Worm (Caenorhabditis elegans) whole organism, L2 larva: Measurements from ENCODE around the gene best-7.

Experiments
- C34F6.9 ChIP-seq: fragments of 150-350 bp; optimal IDR thresholded peaks from 2 replicates; lab custom pipeline; 2014; ENCODE audit warnings: missing biosample characterization, missing genetic modification characterization
- F13H6.1 ChIP-seq: sonication (generic microtip); optimal IDR thresholded peaks from 2 replicates; lab custom pipeline; 2016; ENCODE audit warnings: missing genetic modification characterization, missing compliant biosample characterization
- Y55F3AM.14 ChIP-seq: fragments of 200-800 bp; sonication (Bioruptor generic); optimal IDR thresholded peaks from 2 replicates; lab custom pipeline; 2018; ENCODE audit warnings: mild to moderate bottlenecking, missing genetic modification characterization, missing compliant biosample characterization
- ZK546.5 ChIP-seq: sonication (generic microtip); optimal IDR thresholded peaks from 2 replicates; lab custom pipeline; 2017; ENCODE audit warnings: missing biosample characterization, missing genetic modification characterization
- aly-2 ChIP-seq: fragments of 150-350 bp; optimal IDR thresholded peaks from 2 replicates; lab custom pipeline; 2014; ENCODE audit warnings: missing biosample characterization, missing genetic modification characterization
- blmp-1 ChIP-seq: sonication (generic microtip); optimal IDR thresholded peaks from 2 replicates; lab custom pipeline; 2017; ENCODE audit warnings: missing genetic modification characterization, mild to moderate bottlenecking, missing compliant biosample characterization, antibody characterized with exemption, moderate library complexity; ENCODE audit not compliant: insufficient read depth
- ceh-16 ChIP-seq: fragments of 150-350 bp; optimal IDR thresholded peaks from 2 replicates; lab custom pipeline; 2014; ENCODE audit warnings: missing biosample characterization, missing genetic modification characterization
- ceh-82 ChIP-seq: fragments of 150-350 bp; optimal IDR thresholded peaks from 2 replicates; lab custom pipeline; 2014; ENCODE audit warnings: missing biosample characterization, missing genetic modification characterization
- crh-2 ChIP-seq: sonication (generic microtip); optimal IDR thresholded peaks from 2 replicates; lab custom pipeline; 2017; ENCODE audit warnings: missing biosample characterization, missing genetic modification characterization
- dmd-4 ChIP-seq: sonication (generic microtip); optimal IDR thresholded peaks from 2 replicates; lab custom pipeline; 2017; ENCODE audit warnings: missing biosample characterization, missing genetic modification characterization
- egl-27 ChIP-seq: sonication (generic microtip); optimal IDR thresholded peaks from 3 replicates; lab custom pipeline; 2017; ENCODE audit warnings: missing biosample characterization, missing genetic modification reagents, missing genetic modification characterization
- elt-1 ChIP-seq: fragments of 150-350 bp; optimal IDR thresholded peaks from 2 replicates; lab custom pipeline; 2014; ENCODE audit warnings: missing biosample characterization, missing genetic modification characterization
- elt-3 ChIP-seq: sonication (generic microtip); optimal IDR thresholded peaks from 2 replicates; lab custom pipeline; 2017; ENCODE audit warnings: missing biosample characterization, missing genetic modification characterization
- fos-1 ChIP-seq: fragments of 150-350 bp; optimal IDR thresholded peaks from 2 replicates; lab custom pipeline; 2014; ENCODE audit warnings: missing biosample characterization, missing genetic modification characterization
- gmeb-1 ChIP-seq: fragments of 150-350 bp; optimal IDR thresholded peaks from 2 replicates; lab custom pipeline; 2014; ENCODE audit warnings: missing biosample characterization, missing genetic modification characterization
- lin-11 ChIP-seq: fragments of 150-350 bp; sonication (generic microtip); optimal IDR thresholded peaks from 2 replicates; lab custom pipeline; 2014; ENCODE audit warnings: missing biosample characterization, missing genetic modification characterization, inconsistent platforms, mixed read lengths
- lin-13 ChIP-seq: fragments of 150-350 bp; optimal IDR thresholded peaks from 2 replicates; lab custom pipeline; 2014; ENCODE audit warnings: missing biosample characterization, missing genetic modification reagents, missing genetic modification characterization
- lin-39 ChIP-seq: fragments of 150-350 bp; optimal IDR thresholded peaks from 2 replicates; lab custom pipeline; 2014; ENCODE audit warnings: missing biosample characterization, missing genetic modification reagents, missing genetic modification characterization
- lsy-2 ChIP-seq, 2 experiments: fragments of 150-350 bp in 1 of 2; sonication (generic microtip) in 1 of 2; optimal IDR thresholded peaks; 2 replicates each; lab custom pipeline; 2014 to 2017; ENCODE audit warnings: missing biosample characterization in 2 of 2, missing genetic modification characterization in 2 of 2
- mdl-1 ChIP-seq, 2 experiments: fragments of 150-350 bp in 1 of 2; sonication (generic microtip) in 1 of 2; optimal IDR thresholded peaks; 2 replicates each; lab custom pipeline; 2017; ENCODE audit warnings: missing biosample characterization in 2 of 2, missing genetic modification characterization in 2 of 2
- nhr-11 ChIP-seq: fragments of 150-350 bp; optimal IDR thresholded peaks from 2 replicates; lab custom pipeline; 2014; ENCODE audit warnings: missing biosample characterization, missing genetic modification characterization
- nhr-12 ChIP-seq: fragments of 150-350 bp; optimal IDR thresholded peaks from 2 replicates; lab custom pipeline; 2014; ENCODE audit warnings: missing biosample characterization, missing genetic modification characterization
- nhr-129 ChIP-seq: fragments of 150-350 bp; optimal IDR thresholded peaks from 2 replicates; lab custom pipeline; 2014; ENCODE audit warnings: missing biosample characterization, missing genetic modification characterization
- nhr-21 ChIP-seq: fragments of 150-350 bp; optimal IDR thresholded peaks from 2 replicates; lab custom pipeline; 2014; ENCODE audit warnings: missing biosample characterization, missing genetic modification characterization
- nhr-23 ChIP-seq: fragments of 150-350 bp; optimal IDR thresholded peaks from 2 replicates; lab custom pipeline; 2014; ENCODE audit warnings: missing biosample characterization, missing genetic modification reagents, missing genetic modification characterization
- nhr-237 ChIP-seq: fragments of 150-350 bp; optimal IDR thresholded peaks from 2 replicates; lab custom pipeline; 2014; ENCODE audit warnings: missing biosample characterization, missing genetic modification characterization
- nhr-25 ChIP-seq: fragments of 150-350 bp; sonication (generic microtip); optimal IDR thresholded peaks from 3 replicates; lab custom pipeline; 2014; ENCODE audit warnings: missing biosample characterization, missing genetic modification characterization
- nhr-77 ChIP-seq: fragments of 150-350 bp; optimal IDR thresholded peaks from 2 replicates; lab custom pipeline; 2014; ENCODE audit warnings: missing biosample characterization, missing genetic modification characterization
- sem-4 ChIP-seq: fragments of 150-350 bp; optimal IDR thresholded peaks from 2 replicates; lab custom pipeline; 2014; ENCODE audit warnings: missing biosample characterization, missing genetic modification reagents, missing genetic modification characterization
- skn-1 ChIP-seq: sonication (generic microtip); optimal IDR thresholded peaks from 2 replicates; lab custom pipeline; 2017; ENCODE audit warnings: missing biosample characterization, missing genetic modification characterization
- snpc-4 ChIP-seq: fragments of 150-350 bp; optimal IDR thresholded peaks from 2 replicates; lab custom pipeline; 2014; ENCODE audit warnings: missing biosample characterization, missing genetic modification characterization
- unc-39 ChIP-seq: fragments of 150-350 bp; optimal IDR thresholded peaks from 2 replicates; lab custom pipeline; 2014; ENCODE audit warnings: missing biosample characterization, missing genetic modification characterization
- unc-55 ChIP-seq: fragments of 150-350 bp; sonication (generic microtip); optimal IDR thresholded peaks from 3 replicates; lab custom pipeline; 2014; ENCODE audit warnings: missing biosample characterization, missing genetic modification reagents, missing genetic modification characterization
- unc-62 ChIP-seq: fragments of 150-350 bp; optimal IDR thresholded peaks from 2 replicates; lab custom pipeline; 2014; ENCODE audit warnings: missing biosample characterization, missing genetic modification reagents, missing genetic modification characterization
- zag-1 ChIP-seq: fragments of 150-350 bp; optimal IDR thresholded peaks from 2 replicates; lab custom pipeline; 2014; ENCODE audit warnings: missing biosample characterization, missing genetic modification characterization
- ztf-11 ChIP-seq: sonication (generic microtip); optimal IDR thresholded peaks from 2 replicates; lab custom pipeline; 2017; ENCODE audit warnings: missing biosample characterization, missing genetic modification characterization

The best-7 gene

ce11 chrIV:11247434-11247833 is 17.3 kb upstream of the best-7 start:
- no peak for TF ChIP-seq Y55F3AM.14 (GFP tag; lab: Kevin White, UChicago)
- no peak for TF ChIP-seq lin-39 (tag; lab: Kevin White, UChicago)
- TF ChIP-seq ZK546.5, result no peak
- no peak for TF ChIP-seq nhr-129 (tag; lab: Kevin White, UChicago)
- TF ChIP-seq F13H6.1 (tag; lab: Kevin White, UChicago), result no peak
- no peak for TF ChIP-seq zag-1 (tag; lab: Kevin White, UChicago)
- TF ChIP-seq nhr-11 (tag; lab: Kevin White, UChicago), result no peak
- TF ChIP-seq nhr-237 (tag; lab: Kevin White, UChicago), result no peak
- no peak for TF ChIP-seq fos-1
- TF ChIP-seq C34F6.9 (tag; lab: Kevin White, UChicago), result no peak
- TF ChIP-seq snpc-4 (tag; lab: Kevin White, UChicago), result no peak
- no peak for TF ChIP-seq aly-2 (tag; lab: Kevin White, UChicago)
- no peak for TF ChIP-seq unc-62
- TF ChIP-seq, all 48 proteins: peak for 0

ce11 chrIV:11241368-11241767 is 11.3 kb upstream of the best-7 start, which contains the start of gene C05C12.6:
TSS of gene C05C12.6 (minus strand) at chrIV:11241468.
- TF ChIP-seq egl-27 (no peak), unc-39 (tag; lab: Kevin White, UChicago) (no peak), nhr-25 (tag; lab: Kevin White, UChicago) (no peak), mdl-1 (tag; optimal IDR thresholded peaks at IDR 0.05; lab: Kevin White, UChicago) (no peak), elt-1 (tag; lab: Kevin White, UChicago) (no peak), ztf-11 (tag; lab: Kevin White, UChicago) (no peak), nhr-11 (tag; lab: Kevin White, UChicago) (no peak), nhr-12 (no peak), gmeb-1 (tag; lab: Kevin White, UChicago) (no peak), nhr-77 (tag; lab: Kevin White, UChicago) (no peak), elt-3 (tag; lab: Kevin White, UChicago) (no peak), crh-2 (tag; lab: Kevin White, UChicago) (no peak), blmp-1 (tag; lab: Kevin White, UChicago) (no peak), ceh-82 (tag; lab: Kevin White, UChicago) (no peak), lsy-2 (tag; optimal IDR thresholded peaks at IDR 0.05; lab: Kevin White, UChicago) (no peak)

ce11 chrIV:11235755-11236154 is 5.6 kb upstream of the best-7 start:
- TF ChIP-seq unc-62 (no peak), dmd-4 (tag; lab: Kevin White, UChicago) (no peak), mdl-1 (tag; optimal IDR thresholded peaks at IDR 0.05; lab: Kevin White, UChicago) (no peak), unc-39 (tag; lab: Kevin White, UChicago) (no peak), ceh-82 (tag; lab: Kevin White, UChicago) (no peak), nhr-23 (tag; lab: Kevin White, UChicago) (no peak), ceh-16 (tag; lab: Kevin White, UChicago) (no peak), sem-4 (tag; lab: Kevin White, UChicago) (no peak), nhr-21 (tag; lab: Kevin White, UChicago) (no peak), nhr-77 (tag; lab: Kevin White, UChicago) (no peak), snpc-4 (tag; lab: Kevin White, UChicago) (no peak), C34F6.9 (tag; lab: Kevin White, UChicago) (no peak), crh-2 (tag; lab: Kevin White, UChicago) (no peak), nhr-237 (tag; lab: Kevin White, UChicago) (no peak), unc-55 (GFP tag; lab: Kevin White, UChicago) (no peak), lin-11 (tag; lab: Kevin White, UChicago) (no peak), lin-13 (GFP tag; lab: Kevin White, UChicago) (no peak)

- no peak for TF ChIP-seq ceh-16 (tag; lab: Kevin White, UChicago)
- no peak for TF ChIP-seq skn-1
- no peak for TF ChIP-seq crh-2 (tag; lab: Kevin White, UChicago)
- TF ChIP-seq, all 48 proteins: peak for 0
Measured at ce11 chrIV:11231376-11231775, 1.3 kb upstream of the best-7 start.
